Fruit fly (Drosophila melanogaster): ENCODE results near the gene GlcAT-S.

The GlcAT-S gene

dm6 chr2L:9576269-9576933 is 39.9 kb upstream of the GlcAT-S start, which contains the start of gene Mtpalpha (continued):
- TF ChIP-seq unpg (GFP tag; optimal IDR thresholded peaks at IDR 0.05) (peak; percentile 45), gfzf (GFP tag; optimal IDR thresholded peaks at IDR 0.05) (peak; percentile 93), CG12219 (GFP tag; optimal IDR thresholded peaks at IDR 0.05) (no peak), luna (GFP tag; optimal IDR thresholded peaks at IDR 0.05) (no peak), CG6813 (GFP tag; optimal IDR thresholded peaks at IDR 0.05) (no peak), CG3847 (GFP tag; IDR thresholded peaks at IDR 0.05) (peak; percentile 50; the same call in 1 of the 2 replicates), insv (GFP tag; optimal IDR thresholded peaks at IDR 0.05) (peak in 1 of 2 experiments; percentile 41), ems (GFP tag; optimal IDR thresholded peaks at IDR 0.05) (peak; percentile 16), E2f2 (GFP tag; IDR thresholded peaks at IDR 0.05) (peak; percentile 25; the same call in 1 of the 2 replicates), grau (tag; optimal IDR thresholded peaks at IDR 0.05) (no peak), dpn (GFP tag; optimal IDR thresholded peaks at IDR 0.05) (peak; percentile 9 to 44), pfk (GFP tag; optimal IDR thresholded peaks at IDR 0.05) (no peak), tgo (GFP tag; IDR thresholded peaks at IDR 0.05) (0 out of 3 replicates have a peak, but pooled peaks have one; percentile 17), CG4424 (GFP tag; optimal IDR thresholded peaks at IDR 0.05) (no peak), Awh (GFP tag; IDR thresholded peaks at IDR 0.05) (no peak), CG8359 (GFP tag; optimal IDR thresholded peaks at IDR 0.05; ENCODE audit: borderline replicate concordance) (no peak), kni (GFP tag; optimal IDR thresholded peaks at IDR 0.05) (no peak), Ptx1 (GFP tag; IDR thresholded peaks at IDR 0.05) (peak; percentile 52), CG7987 (GFP tag; optimal IDR thresholded peaks at IDR 0.05) (peak; percentile 38), mirr (GFP tag; optimal IDR thresholded peaks at IDR 0.05) (peak; percentile 42), ttk (GFP tag; IDR thresholded peaks at IDR 0.05) (no peak), CG7963 (GFP tag; IDR thresholded peaks at IDR 0.05; ENCODE audit: partially characterized antibody) (no peak), fd3F (GFP tag; optimal IDR thresholded peaks at IDR 0.05) (no peak), lmd (GFP tag; IDR thresholded peaks at IDR 0.05) (peak; percentile 33; the same call in 1 of the 2 replicates), CG5245 (GFP tag; optimal IDR thresholded peaks at IDR 0.05) (peak; percentile 50), CG9817 (tag; optimal IDR thresholded peaks at IDR 0.05) (peak; percentile 46), unc-4 (GFP tag; IDR thresholded peaks at IDR 0.05; ENCODE audit: partially characterized antibody) (0 out of 2 replicates have a peak, but pooled peaks have one; percentile 20), dimm (GFP tag; IDR thresholded peaks at IDR 0.05) (no peak), CG3838 (GFP tag; optimal IDR thresholded peaks at IDR 0.05) (peak; percentile 84), Dfd (GFP tag; optimal IDR thresholded peaks at IDR 0.05) (no peak), zfh2 (GFP tag; optimal IDR thresholded peaks at IDR 0.05) (peak; percentile 9), slou (GFP tag; optimal IDR thresholded peaks at IDR 0.05) (no peak), CG8089 (GFP tag; optimal IDR thresholded peaks at IDR 0.05) (peak; percentile 60), CG14050 (GFP tag; IDR thresholded peaks at IDR 0.05) (no peak), cg (GFP tag; optimal IDR thresholded peaks at IDR 0.05) (no peak), Blimp-1 (GFP tag; optimal IDR thresholded peaks at IDR 0.05) (peak; percentile 64), CG13775 (GFP tag; optimal IDR thresholded peaks at IDR 0.05) (no peak), bab2 (GFP tag; optimal IDR thresholded peaks at IDR 0.05) (peak; percentile 41), B-H2 (GFP tag; optimal IDR thresholded peaks at IDR 0.05) (peak; percentile 1), esg (GFP tag; conservative IDR thresholded peaks at IDR 0.05) (no peak), Hr39 (optimal IDR thresholded peaks at IDR 0.05) (no peak), CG16863 (GFP tag; optimal IDR thresholded peaks at IDR 0.05) (peak; percentile 37), Hr78 (GFP tag; optimal IDR thresholded peaks at IDR 0.05) (peak in 1 of 2 experiments; percentile 36), CG30403 (GFP tag; optimal IDR thresholded peaks at IDR 0.05) (peak; percentile 43), CG6683 (GFP tag; optimal IDR thresholded peaks at IDR 0.05) (no peak), H15 (GFP tag; IDR thresholded peaks at IDR 0.05) (no peak), CG3163 (GFP tag; optimal IDR thresholded peaks at IDR 0.05) (peak; percentile 1), Chrac-16 (GFP tag; optimal IDR thresholded peaks at IDR 0.05) (peak; percentile 56), bsh (GFP tag; optimal IDR thresholded peaks at IDR 0.05) (peak; percentile 27 to 99)

Measured in whole organism, embryonic.